Fruit fly (Drosophila melanogaster) whole organism, prepupa: ENCODE measurements around the gene CG4004.

ENCODE experiments used
- Blimp-1 ChIP-seq: fragments of 200-800 bp; sonication (Bioruptor generic); optimal IDR thresholded peaks from 3 replicates; lab custom pipeline; 2017; ENCODE audit warnings: missing biosample characterization, missing genetic modification characterization, mild to moderate bottlenecking, moderate library complexity, missing genetic modification reagents
- CG11294 ChIP-seq: fragments of 200-800 bp; sonication (Bioruptor generic); IDR thresholded peaks from 2 replicates; pipeline ENCODE4 v1.3.6; 2022; ENCODE audit warnings: missing biosample characterization, missing genetic modification characterization
- CG31627 ChIP-seq: fragments of 200-800 bp; sonication (Bioruptor generic); optimal IDR thresholded peaks from 3 replicates; lab custom pipeline; 2016; ENCODE audit warnings: missing biosample characterization, missing genetic modification characterization
- CG7368 ChIP-seq: fragments of 200-800 bp; sonication (Bioruptor generic); optimal IDR thresholded peaks from 3 replicates; lab custom pipeline; 2016; ENCODE audit warnings: missing biosample characterization, missing genetic modification characterization
- CG8319 ChIP-seq: fragments of 200-800 bp; sonication (Bioruptor generic); optimal IDR thresholded peaks from 3 replicates; lab custom pipeline; 2016; ENCODE audit warnings: missing biosample characterization, missing genetic modification characterization
- CG8632 ChIP-seq: fragments of 200-800 bp; sonication (Bioruptor generic); optimal IDR thresholded peaks from 3 replicates; lab custom pipeline; 2016; ENCODE audit warnings: missing biosample characterization, missing genetic modification characterization
- Eip78C ChIP-seq: fragments of 200-800 bp; sonication (Bioruptor generic); peaks from one replicate; lab custom pipeline; 2016; ENCODE audit warnings: missing biosample characterization, missing genetic modification characterization
- Hr39 ChIP-seq: fragments of 200-800 bp; sonication (Bioruptor generic); optimal IDR thresholded peaks from 2 replicates; lab custom pipeline; 2016; ENCODE audit warnings: missing biosample characterization, missing genetic modification characterization
- Smox ChIP-seq: fragments of 200-800 bp; sonication (Bioruptor generic); optimal IDR thresholded peaks from 3 replicates; lab custom pipeline; 2016; ENCODE audit warnings: missing biosample characterization, missing genetic modification characterization
- Sox102F ChIP-seq: fragments of 200-800 bp; sonication (Bioruptor generic); optimal IDR thresholded peaks from 2 replicates; lab custom pipeline; 2016; ENCODE audit warnings: missing biosample characterization, mild to moderate bottlenecking, missing genetic modification characterization
- Sox14 ChIP-seq: fragments of 200-800 bp; sonication (Bioruptor generic); optimal IDR thresholded peaks from 3 replicates; lab custom pipeline; 2016; ENCODE audit warnings: missing biosample characterization, missing genetic modification characterization
- dac ChIP-seq: fragments of 200-800 bp; sonication (Bioruptor generic); optimal IDR thresholded peaks from 2 replicates; lab custom pipeline; 2017; ENCODE audit warnings: missing biosample characterization, mild to moderate bottlenecking, missing genetic modification characterization
- esn ChIP-seq: fragments of 200-800 bp; sonication (Bioruptor generic); optimal IDR thresholded peaks from 2 replicates; lab custom pipeline; 2016; ENCODE audit warnings: missing biosample characterization, mild to moderate bottlenecking, missing genetic modification characterization, moderate library complexity
- vri ChIP-seq: fragments of 200-800 bp; sonication (Bioruptor generic); optimal IDR thresholded peaks from 3 replicates; lab custom pipeline; 2016; ENCODE audit warnings: missing biosample characterization, mild to moderate bottlenecking, missing genetic modification characterization

DNA sequence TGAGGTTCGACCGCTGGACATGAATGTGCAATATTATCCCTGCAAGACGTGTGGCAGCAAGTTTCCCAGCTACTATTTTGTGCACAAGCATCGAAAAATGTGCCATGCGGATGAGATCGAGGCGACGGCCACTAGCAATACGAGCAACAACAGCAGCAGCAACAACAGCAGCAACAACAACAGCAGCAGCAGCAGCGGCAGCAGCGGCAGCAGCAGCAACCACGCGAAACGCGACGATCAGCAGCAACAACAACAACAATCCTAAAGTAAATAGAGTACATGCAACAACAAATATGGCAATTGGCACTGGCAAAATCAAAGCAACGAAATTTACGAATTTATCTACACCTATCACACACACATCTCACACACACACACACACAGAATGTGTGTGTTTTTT lies 35.7 kb upstream of the CG4004 start:
- TF ChIP-seq CG8632 (GFP tag; lab: Kevin White, UChicago) (no peak), CG8319 (no peak), Sox102F (GFP tag; lab: Kevin White, UChicago) (no peak), Eip78C (GFP tag; lab: Kevin White, UChicago) (no peak), esn (GFP tag; lab: Kevin White, UChicago) (no peak), Hr39 (GFP tag; lab: Kevin White, UChicago) (no peak), Blimp-1 (GFP tag; lab: Kevin White, UChicago) (no peak), CG7368 (no peak), Sox14 (GFP tag; lab: Kevin White, UChicago) (no peak), Smox (GFP tag; lab: Kevin White, UChicago) (no peak), CG31627 (GFP tag; lab: Kevin White, UChicago) (no peak), CG11294 (GFP tag; lab: Robert Waterston, UW) (no peak), vri (GFP tag; lab: Kevin White, UChicago) (no peak), dac (GFP tag; lab: Kevin White, UChicago) (no peak)
